Worm (Caenorhabditis elegans) whole organism, L4 larva: Measurements from ENCODE around the gene srp-6.

Source experiments
- R02D3.7 ChIP-seq: fragments of 150-350 bp; sonication (generic microtip); optimal IDR thresholded peaks from 3 replicates; lab custom pipeline; 2014; ENCODE audit warnings: missing biosample characterization, missing genetic modification characterization
- ZK546.5 ChIP-seq, 2 experiments: sonication (generic microtip); optimal IDR thresholded peaks; 2 replicates each; lab custom pipeline; 2017; ENCODE audit warnings: missing biosample characterization in 2 of 2, missing genetic modification characterization in 2 of 2
- aha-1 ChIP-seq: fragments of 150-350 bp; peaks from one replicate; lab custom pipeline; 2014; ENCODE audit warnings: missing biosample characterization, missing genetic modification characterization
- ces-1 ChIP-seq: fragments of 150-350 bp; sonication (generic microtip); optimal IDR thresholded peaks from 4 replicates; lab custom pipeline; 2014; ENCODE audit warnings: missing biosample characterization, missing genetic modification reagents, missing genetic modification characterization
- madf-9 ChIP-seq: fragments of 200-800 bp; sonication (Bioruptor generic); conservative IDR thresholded peaks from 2 replicates; pipeline ENCODE4 v1.3.6; 2022; ENCODE audit warnings: missing genetic modification reagents, missing genetic modification characterization, missing compliant biosample characterization
- mxl-2 ChIP-seq: fragments of 200-800 bp; sonication (Bioruptor generic); conservative IDR thresholded peaks from 2 replicates; pipeline ENCODE4 v1.3.6; 2022; ENCODE audit warnings: missing genetic modification reagents, missing genetic modification characterization, missing compliant biosample characterization
- nhr-10 ChIP-seq: fragments of 150-350 bp; optimal IDR thresholded peaks from 2 replicates; lab custom pipeline; 2014; ENCODE audit warnings: missing biosample characterization, missing genetic modification characterization
- unc-62 ChIP-seq, 3 experiments: fragments of 150-350 bp in 1 of 3; sonication (generic microtip); optimal IDR thresholded peaks in 2 of 3; peaks in 1 of 3; 1 replicate in 1 of 3; 2 replicates in 2 of 3; lab custom pipeline; 2014 to 2017; ENCODE audit warnings: missing biosample characterization in 3 of 3, missing genetic modification characterization in 3 of 3, missing genetic modification reagents in 3 of 3, missing genotype in 1 of 3
- zfp-2 ChIP-seq: sonication (generic microtip); optimal IDR thresholded peaks from 2 replicates; lab custom pipeline; 2016; ENCODE audit warnings: mild to moderate bottlenecking, missing genetic modification characterization, missing compliant biosample characterization

ce11 chrV:7341942-7342341 is 44.0 kb downstream of the srp-6 start, which contains the start of the genes nhr-263 and nhr-148:
- TF ChIP-seq nhr-10 (tag; lab: Kevin White, UChicago) = no peak
- no peak for TF ChIP-seq madf-9 (GFP tag; lab: Robert Waterston, UW)
- no peak for TF ChIP-seq aha-1 (tag; lab: Kevin White, UChicago)
- no peak for TF ChIP-seq ZK546.5 (tag; optimal IDR thresholded peaks at IDR 0.05; lab: Kevin White, UChicago)
- no peak for TF ChIP-seq unc-62 (GFP tag; optimal IDR thresholded peaks at IDR 0.05 in 1 of 2; lab: Kevin White, UChicago)
- TF ChIP-seq unc-62 (tag; optimal IDR thresholded peaks at IDR 0.05; lab: Kevin White, UChicago) = no peak
- no peak for TF ChIP-seq ces-1 (GFP tag; lab: Kevin White, UChicago)
- TF ChIP-seq mxl-2 (GFP tag; lab: Robert Waterston, UW) = no peak
- TF ChIP-seq zfp-2 (tag; lab: Kevin White, UChicago) = no peak
- no peak for TF ChIP-seq R02D3.7
